Fruit fly (Drosophila melanogaster): ENCODE data around the gene CG42525.

The CG42525 gene

DNA sequence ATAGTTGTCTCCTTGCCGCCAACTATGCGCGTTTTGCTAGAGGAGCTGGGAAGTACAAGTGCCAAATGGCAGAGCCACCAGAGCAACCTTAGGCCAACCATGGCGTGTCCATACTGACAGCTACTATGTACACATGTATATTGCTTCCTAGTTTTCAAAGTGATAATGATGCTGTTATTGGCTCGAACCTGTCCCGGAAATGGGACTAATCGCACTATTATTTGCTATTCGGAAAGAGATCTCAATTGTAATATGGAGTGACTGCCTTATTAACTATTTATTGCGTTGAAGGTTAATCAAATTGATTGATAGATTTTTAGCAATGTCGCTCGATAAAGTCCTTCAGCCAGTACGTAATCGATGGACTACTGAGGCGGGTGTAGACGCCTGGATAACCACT, 14.8 kb upstream of the CG42525 start, which contains the start of gene CG33159:
Gene CG33159, minus strand, starts transcription at position 101 of the 400 bp plus-strand sequence.
- TF ChIP-seq Myc (optimal IDR thresholded peaks at IDR 0.05), result no peak
- TF ChIP-seq insv (optimal IDR thresholded peaks at IDR 0.05), result no peak
- TF ChIP-seq ttk (optimal IDR thresholded peaks at IDR 0.05), result no peak
- no peak for TF ChIP-seq h (optimal IDR thresholded peaks at IDR 0.05)
- no peak for TF ChIP-seq psq (optimal IDR thresholded peaks at IDR 0.05)
- no peak for TF ChIP-seq Sin3A (optimal IDR thresholded peaks at IDR 0.05)

- TF ChIP-seq Sin3A (optimal IDR thresholded peaks at IDR 0.05) (no peak), h (optimal IDR thresholded peaks at IDR 0.05) (no peak), Myc (optimal IDR thresholded peaks at IDR 0.05) (no peak), insv (optimal IDR thresholded peaks at IDR 0.05) (no peak), psq (optimal IDR thresholded peaks at IDR 0.05) (no peak), ttk (optimal IDR thresholded peaks at IDR 0.05) (no peak)
Measured at dm6 chr3L:3203062-3203461, 13.5 kb upstream of the CG42525 start, which contains the start of gene CG32271. Gene CG32271, minus strand, starts transcription at chr3L:3203162.

DNA sequence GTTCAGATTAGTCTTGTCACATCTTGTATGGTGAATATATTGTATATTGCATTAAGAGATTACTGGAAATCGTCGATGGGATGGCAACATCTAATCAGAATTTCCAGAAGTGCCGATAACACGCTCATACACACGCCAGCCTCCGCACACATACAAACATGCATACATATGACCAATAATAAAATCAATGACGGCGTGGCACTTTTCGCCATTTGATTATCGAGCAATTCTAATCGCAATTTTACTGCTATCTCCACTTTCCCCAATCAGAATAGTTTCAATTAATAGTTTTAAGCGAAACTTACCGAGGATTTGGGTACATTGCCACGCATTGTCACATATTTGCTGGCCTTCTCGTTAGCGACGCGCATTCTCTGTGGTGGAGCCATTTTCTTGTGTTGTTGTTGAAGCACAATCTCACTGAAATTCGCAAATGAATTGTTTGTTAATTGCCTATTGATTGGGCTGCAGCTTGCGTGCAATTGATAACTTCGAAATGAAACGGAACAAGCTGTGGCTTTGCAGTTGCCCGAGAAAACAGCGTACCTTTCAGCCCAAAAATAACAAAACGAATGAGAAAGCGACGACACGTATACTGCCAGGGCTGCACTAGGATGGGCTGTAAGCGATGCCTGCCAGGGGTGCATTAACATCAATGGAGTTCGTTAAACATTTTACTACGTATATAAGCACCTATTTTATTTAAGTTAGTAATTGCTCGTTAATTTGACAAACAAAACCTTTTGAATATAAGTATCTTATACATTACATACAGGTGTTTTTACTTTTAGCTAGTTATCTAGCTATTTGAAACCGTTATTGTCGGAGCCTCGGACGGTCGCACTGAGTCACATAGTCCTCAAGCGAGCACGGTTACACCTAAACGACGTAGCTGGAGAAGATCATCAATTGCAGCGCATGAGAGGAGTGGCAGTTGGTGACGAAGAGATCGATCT, 9.2 kb upstream of the CG42525 start, which contains the start of the genes CG32276 and gry:
Gene CG32276, minus strand, starts transcription at position 601 of the 956 bp plus-strand sequence.
Gene gry, plus strand, starts transcription at position 644 of the 956 bp plus-strand sequence.
- no peak for TF ChIP-seq Myc (optimal IDR thresholded peaks at IDR 0.05)
- TF ChIP-seq h (optimal IDR thresholded peaks at IDR 0.05), result no peak
- no peak for TF ChIP-seq insv (optimal IDR thresholded peaks at IDR 0.05)
- no peak for TF ChIP-seq psq (optimal IDR thresholded peaks at IDR 0.05)
- TF ChIP-seq Sin3A (optimal IDR thresholded peaks at IDR 0.05), result no peak
- no peak for TF ChIP-seq ttk (optimal IDR thresholded peaks at IDR 0.05)

DNA sequence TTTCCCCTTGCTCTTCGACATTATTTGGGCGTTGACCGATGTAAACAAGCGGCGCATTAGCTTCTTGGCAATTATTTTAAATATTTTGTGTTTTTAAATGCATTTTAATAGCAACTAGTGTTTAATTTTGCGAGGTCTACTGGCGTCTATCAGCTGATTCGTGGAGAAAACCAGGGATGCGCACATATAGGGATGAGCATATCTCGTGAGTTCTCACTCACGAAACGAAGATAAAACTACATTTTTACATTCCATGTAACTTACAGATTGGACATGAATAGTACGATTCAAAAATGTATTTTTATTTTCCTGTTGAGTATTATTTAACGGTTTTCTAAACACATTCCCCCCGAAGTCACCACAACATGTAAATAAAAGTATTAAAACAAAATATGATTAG, 7.9 kb upstream of the CG42525 start, which contains the start of gene CG14966:
Gene CG14966, minus strand, starts transcription at position 168 of the 400 bp plus-strand sequence.
- no peak for TF ChIP-seq Myc (optimal IDR thresholded peaks at IDR 0.05)
- no peak for TF ChIP-seq insv (optimal IDR thresholded peaks at IDR 0.05)
- no peak for TF ChIP-seq psq (optimal IDR thresholded peaks at IDR 0.05)
- no peak for TF ChIP-seq Sin3A (optimal IDR thresholded peaks at IDR 0.05)
- TF ChIP-seq ttk (optimal IDR thresholded peaks at IDR 0.05), result no peak
- TF ChIP-seq h (optimal IDR thresholded peaks at IDR 0.05), result no peak

DNA sequence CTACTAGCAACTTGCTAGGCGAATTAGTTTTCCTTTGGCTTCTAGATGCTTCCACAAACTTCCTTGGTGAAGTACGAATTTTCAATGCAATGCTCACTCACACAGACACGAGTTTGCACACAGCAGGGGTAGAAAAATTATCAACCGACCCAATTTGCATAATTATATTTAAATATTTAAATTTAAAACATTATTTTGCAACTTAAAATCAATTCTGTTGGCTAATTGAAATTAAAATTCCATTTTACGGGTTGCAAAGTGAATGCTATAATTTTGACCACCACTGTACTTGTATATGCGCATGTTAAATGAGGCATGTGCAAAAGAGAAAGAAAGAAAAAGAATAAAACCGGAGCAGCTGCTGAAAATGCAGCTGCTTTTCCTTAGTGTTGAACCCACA, 4.5 kb upstream of the CG42525 start:
- TF ChIP-seq h (optimal IDR thresholded peaks at IDR 0.05) (no peak), Sin3A (optimal IDR thresholded peaks at IDR 0.05) (no peak), psq (optimal IDR thresholded peaks at IDR 0.05) (no peak), ttk (optimal IDR thresholded peaks at IDR 0.05) (no peak), Myc (optimal IDR thresholded peaks at IDR 0.05) (no peak), insv (optimal IDR thresholded peaks at IDR 0.05) (no peak)

- TF ChIP-seq insv (optimal IDR thresholded peaks at IDR 0.05) (peak; percentile 70), psq (optimal IDR thresholded peaks at IDR 0.05) (no peak), ttk (optimal IDR thresholded peaks at IDR 0.05) (no peak), Sin3A (optimal IDR thresholded peaks at IDR 0.05) (no peak), h (optimal IDR thresholded peaks at IDR 0.05) (no peak), Myc (optimal IDR thresholded peaks at IDR 0.05) (no peak)
Measured at dm6 chr3L:3192912-3193311, 3.4 kb upstream of the CG42525 start, which contains the start of gene Hsp83. Gene Hsp83, plus strand, starts transcription at chr3L:3192969.

DNA sequence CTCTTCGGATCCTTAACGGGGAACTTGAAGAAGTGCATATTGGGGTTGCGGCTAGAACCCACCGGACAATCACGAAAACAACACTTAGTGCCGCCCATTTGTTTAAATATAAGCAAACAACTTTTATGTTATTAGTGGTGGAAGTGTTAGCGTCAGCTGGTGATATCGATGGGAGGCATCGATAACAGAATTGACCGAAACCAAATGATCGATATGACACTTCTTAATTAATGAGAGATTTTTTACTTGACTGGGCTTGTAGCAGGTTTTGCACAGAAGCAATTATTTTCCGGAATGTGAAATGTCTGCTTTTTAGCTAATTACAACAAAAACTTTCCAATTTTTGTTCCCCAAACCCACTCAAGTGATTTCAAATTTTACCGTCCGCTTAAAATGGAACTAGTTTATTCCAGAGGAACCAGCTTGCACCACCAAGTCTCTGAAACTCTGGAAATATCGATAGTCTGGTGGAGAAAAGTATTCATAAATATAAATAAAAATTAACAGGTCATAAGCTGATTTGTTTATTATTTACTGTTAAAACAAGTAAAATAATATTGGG, 2.9 kb upstream of the CG42525 start, which contains the start of gene CG14965:
Gene CG14965, minus strand, starts transcription at position 159 of the 562 bp plus-strand sequence.
- TF ChIP-seq psq (optimal IDR thresholded peaks at IDR 0.05) (no peak), Sin3A (optimal IDR thresholded peaks at IDR 0.05) (no peak), ttk (optimal IDR thresholded peaks at IDR 0.05) (no peak), insv (optimal IDR thresholded peaks at IDR 0.05) (no peak), h (optimal IDR thresholded peaks at IDR 0.05) (no peak), Myc (optimal IDR thresholded peaks at IDR 0.05) (no peak)

DNA sequence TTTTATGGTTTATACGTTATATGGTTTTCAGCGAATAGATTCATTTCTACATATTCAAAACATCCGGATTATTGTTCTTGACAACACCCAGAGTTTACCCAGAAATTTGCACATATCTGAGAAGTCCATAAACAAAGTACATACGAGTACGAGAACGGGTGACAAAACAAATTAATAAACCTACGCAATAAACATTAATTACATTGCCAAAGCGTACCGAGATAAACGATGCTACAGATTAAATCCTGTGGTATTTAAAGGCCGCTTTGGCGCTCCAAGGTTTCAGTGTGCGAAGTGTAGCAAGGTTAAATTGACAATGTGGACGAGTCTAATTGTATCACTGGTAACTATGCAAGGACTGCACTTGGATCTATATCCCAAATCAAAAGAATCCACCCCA, 2.3 kb downstream of the CG42525 start, which contains the start of gene CG14957:
Gene CG14957, plus strand, starts transcription at position 301 of the 400 bp plus-strand sequence.
- TF ChIP-seq Myc (optimal IDR thresholded peaks at IDR 0.05) (no peak), insv (optimal IDR thresholded peaks at IDR 0.05) (no peak), Sin3A (optimal IDR thresholded peaks at IDR 0.05) (no peak), h (optimal IDR thresholded peaks at IDR 0.05) (no peak), psq (optimal IDR thresholded peaks at IDR 0.05) (no peak), ttk (optimal IDR thresholded peaks at IDR 0.05) (no peak)

DNA sequence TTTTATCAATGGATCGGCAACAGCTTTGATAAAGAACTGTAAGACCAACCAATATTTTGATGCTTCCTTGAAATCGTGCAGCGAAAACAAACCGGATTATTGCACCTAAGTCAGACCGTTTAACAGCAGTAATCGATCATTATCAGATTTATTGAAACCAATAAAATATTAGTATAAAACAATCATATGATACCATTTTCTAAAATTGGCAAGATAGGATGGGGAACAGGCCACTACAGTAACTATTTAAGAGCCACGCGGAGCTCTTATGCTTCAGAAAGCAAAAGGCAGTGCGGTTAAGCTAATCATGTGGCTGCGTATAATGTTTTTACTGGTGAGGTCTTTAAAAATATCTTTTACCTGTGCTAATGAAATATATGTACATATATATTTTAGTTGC, 3.2 kb downstream of the CG42525 start, which contains the start of gene CG32284:
Gene CG32284, plus strand, starts transcription at position 301 of the 400 bp plus-strand sequence.
- TF ChIP-seq Myc (optimal IDR thresholded peaks at IDR 0.05), result no peak
- no peak for TF ChIP-seq Sin3A (optimal IDR thresholded peaks at IDR 0.05)
- no peak for TF ChIP-seq insv (optimal IDR thresholded peaks at IDR 0.05)
- no peak for TF ChIP-seq ttk (optimal IDR thresholded peaks at IDR 0.05)
- no peak for TF ChIP-seq psq (optimal IDR thresholded peaks at IDR 0.05)
- no peak for TF ChIP-seq h (optimal IDR thresholded peaks at IDR 0.05)

- no peak for TF ChIP-seq h (optimal IDR thresholded peaks at IDR 0.05)
- TF ChIP-seq insv (optimal IDR thresholded peaks at IDR 0.05), result no peak
- no peak for TF ChIP-seq Myc (optimal IDR thresholded peaks at IDR 0.05)
- TF ChIP-seq psq (optimal IDR thresholded peaks at IDR 0.05), result no peak
- TF ChIP-seq Sin3A (optimal IDR thresholded peaks at IDR 0.05), result no peak
- TF ChIP-seq ttk (optimal IDR thresholded peaks at IDR 0.05), result no peak
Measured at dm6 chr3L:3184104-3184503, 5.4 kb downstream of the CG42525 start, which contains the start of gene CG42494. Gene CG42494, plus strand, starts transcription at chr3L:3184404.

DNA sequence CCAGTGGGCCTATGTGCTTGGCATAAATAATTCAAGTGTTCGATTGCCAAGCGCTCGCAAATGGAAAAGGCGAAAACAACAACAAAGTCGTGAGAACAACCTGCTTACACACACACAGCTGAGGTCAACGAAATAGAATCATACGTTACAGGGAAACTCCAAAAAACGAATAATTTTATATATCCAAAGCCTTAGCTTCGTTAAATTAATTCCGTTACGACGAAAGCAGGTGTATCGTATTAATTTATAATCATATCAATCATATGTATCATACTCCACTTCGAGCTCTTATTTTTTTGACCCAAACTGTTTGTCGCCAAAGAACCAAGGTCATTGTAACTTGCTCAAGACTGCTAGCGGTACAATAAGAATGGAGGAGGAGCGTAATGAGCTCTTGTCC, 10.1 kb downstream of the CG42525 start:
- TF ChIP-seq ttk (optimal IDR thresholded peaks at IDR 0.05), result no peak
- no peak for TF ChIP-seq insv (optimal IDR thresholded peaks at IDR 0.05)
- TF ChIP-seq psq (optimal IDR thresholded peaks at IDR 0.05), result no peak
- no peak for TF ChIP-seq Sin3A (optimal IDR thresholded peaks at IDR 0.05)
- no peak for TF ChIP-seq h (optimal IDR thresholded peaks at IDR 0.05)
- no peak for TF ChIP-seq Myc (optimal IDR thresholded peaks at IDR 0.05)

Measured in Kc167 (cell line).